Fruit fly (Drosophila melanogaster) whole organism, embryonic: ENCODE results near the gene CG9286.

Experiments used
- ATbp ChIP-seq: fragments of 200-800 bp; sonication (Bioruptor generic); optimal IDR thresholded peaks from 2 replicates; lab custom pipeline; 2017; ENCODE audit warnings: missing biosample characterization, mild to moderate bottlenecking, missing genetic modification characterization, missing genetic modification reagents
- Atf3 ChIP-seq: fragments of 200-800 bp; sonication (Bioruptor generic); optimal IDR thresholded peaks from 3 replicates; lab custom pipeline; 2016; ENCODE audit warnings: missing biosample characterization, missing genetic modification characterization
- CG10321 ChIP-seq: fragments of 200-800 bp; sonication (Bioruptor generic); IDR thresholded peaks from 2 replicates; pipeline ENCODE4 v1.3.6; 2022; ENCODE audit warnings: missing biosample characterization, missing genetic modification characterization
- CG1233 ChIP-seq: fragments of 200-800 bp; sonication (Bioruptor generic); optimal IDR thresholded peaks from 4 replicates; lab custom pipeline; 2018; ENCODE audit warnings: missing biosample characterization, mild to moderate bottlenecking, missing genetic modification characterization
- CG12391 ChIP-seq: fragments of 200-800 bp; sonication (Bioruptor generic); optimal IDR thresholded peaks from 3 replicates; lab custom pipeline; 2018; ENCODE audit warnings: missing biosample characterization, mild to moderate bottlenecking, missing genetic modification characterization, moderate library complexity
- CG15696 ChIP-seq: fragments of 200-800 bp; sonication (Bioruptor generic); optimal IDR thresholded peaks from 2 replicates; lab custom pipeline; 2019; ENCODE audit warnings: missing biosample characterization, mild to moderate bottlenecking, missing genetic modification characterization, moderate library complexity
- CG1602 ChIP-seq: fragments of 200-800 bp; sonication (Bioruptor generic); optimal IDR thresholded peaks from 3 replicates; lab custom pipeline; 2016; ENCODE audit warnings: missing biosample characterization, missing genetic modification characterization
- CG16779 ChIP-seq: fragments of 200-800 bp; sonication (Bioruptor generic); IDR thresholded peaks from 2 replicates; pipeline ENCODE4 v1.3.6; 2022; ENCODE audit warnings: missing biosample characterization, missing genetic modification characterization
- CG17359 ChIP-seq: fragments of 200-800 bp; sonication (Bioruptor generic); optimal IDR thresholded peaks from 3 replicates; lab custom pipeline; 2018; ENCODE audit warnings: missing biosample characterization, mild to moderate bottlenecking, missing genetic modification characterization, moderate library complexity
- CG18599 ChIP-seq: fragments of 200-800 bp; sonication (Bioruptor generic); optimal IDR thresholded peaks from 3 replicates; lab custom pipeline; 2017; ENCODE audit warnings: missing biosample characterization, missing genetic modification characterization, mild to moderate bottlenecking, moderate library complexity, missing genetic modification reagents
- CG18619 ChIP-seq: fragments of 200-800 bp; sonication (Bioruptor generic); optimal IDR thresholded peaks from 3 replicates; lab custom pipeline; 2017; ENCODE audit warnings: missing biosample characterization, mild to moderate bottlenecking, missing genetic modification characterization
- CG2202 ChIP-seq: fragments of 200-800 bp; sonication (Bioruptor generic); optimal IDR thresholded peaks from 2 replicates; lab custom pipeline; 2018; ENCODE audit warnings: missing biosample characterization, mild to moderate bottlenecking, missing genetic modification characterization
- CG30020 ChIP-seq: fragments of 200-800 bp; optimal IDR thresholded peaks from 2 replicates; lab custom pipeline; 2019; ENCODE audit warnings: missing biosample characterization, mild to moderate bottlenecking, missing genetic modification characterization, moderate library complexity
- CG30403 ChIP-seq: fragments of 200-800 bp; sonication (Bioruptor generic); optimal IDR thresholded peaks from 3 replicates; lab custom pipeline; 2016; ENCODE audit warnings: missing biosample characterization, missing genetic modification characterization
- CG31441 ChIP-seq: fragments of 200-800 bp; sonication (Bioruptor generic); IDR thresholded peaks from 2 replicates; pipeline ENCODE4 v1.3.6; 2022; ENCODE audit warnings: missing biosample characterization, missing genetic modification characterization
- CG33557 ChIP-seq: fragments of 200-800 bp; sonication (Bioruptor generic); optimal IDR thresholded peaks from 2 replicates; lab custom pipeline; 2019; ENCODE audit warnings: missing biosample characterization, mild to moderate bottlenecking, missing genetic modification characterization, moderate library complexity
- CG4707 ChIP-seq: fragments of 200-800 bp; sonication (Bioruptor generic); optimal IDR thresholded peaks from 2 replicates; lab custom pipeline; 2018; ENCODE audit warnings: missing biosample characterization, mild to moderate bottlenecking, missing genetic modification characterization, moderate library complexity
- CG6254 ChIP-seq: fragments of 200-800 bp; sonication (Bioruptor generic); optimal IDR thresholded peaks from 3 replicates; lab custom pipeline; 2017; ENCODE audit warnings: mild to moderate bottlenecking, missing biosample characterization, missing genetic modification reagents, missing genetic modification characterization
- D19B ChIP-seq: fragments of 200-800 bp; sonication (Bioruptor generic); optimal IDR thresholded peaks from 2 replicates; lab custom pipeline; 2017; ENCODE audit warnings: missing biosample characterization, mild to moderate bottlenecking, missing genetic modification characterization
- Deaf1 ChIP-seq: fragments of 200-800 bp; optimal IDR thresholded peaks from 3 replicates; lab custom pipeline; 2019; ENCODE audit warnings: missing biosample characterization, mild to moderate bottlenecking, missing genetic modification characterization, moderate library complexity
- Dp ChIP-seq: fragments of 200-800 bp; sonication (Bioruptor generic); optimal IDR thresholded peaks from 2 replicates; lab custom pipeline; 2018; ENCODE audit warnings: missing biosample characterization, mild to moderate bottlenecking, missing genetic modification characterization, moderate library complexity
- Drgx ChIP-seq: fragments of 200-800 bp; sonication (Bioruptor generic); IDR thresholded peaks from 2 replicates; pipeline ENCODE4 v1.3.6; 2022; ENCODE audit warnings: missing biosample characterization, missing genetic modification characterization
- E2f1 ChIP-seq: fragments of 200-800 bp; sonication (Bioruptor generic); IDR thresholded peaks from 2 replicates; pipeline ENCODE4 v1.3.6; 2022; ENCODE audit warnings: missing biosample characterization, missing genetic modification characterization
- Gug ChIP-seq: fragments of 200-800 bp; sonication (Bioruptor generic); IDR thresholded peaks from 4 replicates; pipeline ENCODE4 v1.3.6; 2022; ENCODE audit warnings: missing biosample characterization, missing genetic modification characterization
- Hr3 ChIP-seq: fragments of 200-800 bp; sonication (Bioruptor generic); optimal IDR thresholded peaks from 3 replicates; lab custom pipeline; 2016; ENCODE audit warnings: missing biosample characterization, missing genetic modification characterization
- Lhr ChIP-seq: fragments of 200-800 bp; sonication (Bioruptor generic); optimal IDR thresholded peaks from 3 replicates; lab custom pipeline; 2017; ENCODE audit warnings: mild to moderate bottlenecking, missing biosample characterization, missing genetic modification reagents, missing genetic modification characterization
- Pdp1 ChIP-seq, 2 experiments: fragments of 200-800 bp; sonication (Bioruptor generic); optimal IDR thresholded peaks; 3 replicates each; lab custom pipeline; 2016; ENCODE audit warnings: missing biosample characterization in 2 of 2, missing genetic modification characterization in 2 of 2, mild to moderate bottlenecking in 1 of 2, moderate library complexity in 1 of 2
- Spps ChIP-seq: fragments of 200-800 bp; sonication (Bioruptor generic); optimal IDR thresholded peaks from 2 replicates; lab custom pipeline; 2018; ENCODE audit warnings: missing biosample characterization, mild to moderate bottlenecking, missing genetic modification characterization
- Xrp1 ChIP-seq: fragments of 200-800 bp; sonication (Bioruptor generic); IDR thresholded peaks from 2 replicates; pipeline ENCODE4 v1.3.6; 2022; ENCODE audit warnings: missing biosample characterization, missing genetic modification characterization
- bsh ChIP-seq, 2 experiments: fragments of 200-800 bp; sonication (Bioruptor generic); optimal IDR thresholded peaks; 2 replicates each; lab custom pipeline; 2017 to 2018; ENCODE audit warnings: mild to moderate bottlenecking in 2 of 2, missing biosample characterization in 2 of 2, missing genetic modification characterization in 2 of 2, moderate library complexity in 1 of 2
- cad ChIP-seq: fragments of >200 bp; optimal IDR thresholded peaks from 2 replicates; lab custom pipeline; 2017; ENCODE audit warnings: missing biosample characterization, missing genetic modification characterization
- dmrt11E ChIP-seq: fragments of 200-800 bp; sonication (Bioruptor generic); optimal IDR thresholded peaks from 3 replicates; lab custom pipeline; 2018; ENCODE audit warnings: missing biosample characterization, mild to moderate bottlenecking, missing genetic modification characterization, moderate library complexity
- grau ChIP-seq: fragments of 200-800 bp; optimal IDR thresholded peaks from 3 replicates; lab custom pipeline; 2019; ENCODE audit warnings: missing biosample characterization, mild to moderate bottlenecking, missing genetic modification characterization, moderate library complexity
- kni ChIP-seq: fragments of 200-800 bp; sonication (Bioruptor generic); optimal IDR thresholded peaks from 3 replicates; lab custom pipeline; 2017; ENCODE audit warnings: mild to moderate bottlenecking, missing biosample characterization, missing genetic modification reagents, missing genetic modification characterization
- peb ChIP-seq: fragments of 200-800 bp; sonication (Bioruptor generic); IDR thresholded peaks from 2 replicates; pipeline ENCODE4 v1.3.6; 2022; ENCODE audit warnings: missing biosample characterization, missing genetic modification characterization
- phol ChIP-seq: fragments of 200-800 bp; sonication (Bioruptor generic); optimal IDR thresholded peaks from 3 replicates; lab custom pipeline; 2018; ENCODE audit warnings: missing biosample characterization, mild to moderate bottlenecking, missing genetic modification characterization, moderate library complexity
- psq ChIP-seq: fragments of 200-800 bp; sonication (Bioruptor generic); optimal IDR thresholded peaks from 2 replicates; lab custom pipeline; 2017; ENCODE audit warnings: missing biosample characterization, missing genetic modification characterization
- sc ChIP-seq, 3 experiments: fragments of >200 bp in 2 of 3; fragments of 200-800 bp in 1 of 3; sonication (Bioruptor generic) in 1 of 3; optimal IDR thresholded peaks; 2 replicates in 2 of 3; 3 replicates in 1 of 3; lab custom pipeline; 2017; ENCODE audit warnings: mild to moderate bottlenecking in 1 of 3, missing biosample characterization in 1 of 3, missing genetic modification characterization in 1 of 3, missing genetic modification reagents in 1 of 3
- sd ChIP-seq: fragments of 200-800 bp; sonication (Bioruptor generic); optimal IDR thresholded peaks from 3 replicates; lab custom pipeline; 2018; ENCODE audit warnings: missing biosample characterization, mild to moderate bottlenecking, missing genetic modification characterization, moderate library complexity
- sens ChIP-seq: fragments of 200-800 bp; sonication (Bioruptor generic); peaks from one replicate; lab custom pipeline; 2016; ENCODE audit warnings: missing biosample characterization, missing genetic modification characterization

Gene CG9286

dm6 chr3R:13796071-13796470 is 15.3 kb downstream of the CG9286 start (continued):
- TF ChIP-seq Spps = peak; percentile 8
- peak; percentile 57 for TF ChIP-seq phol (tag; lab: Kevin White, UChicago)
- TF ChIP-seq peb (GFP tag; lab: Robert Waterston, UW) = no peak
- no peak for TF ChIP-seq cad (GFP tag; lab: Kevin White, UChicago)
- peak; percentile 15 for TF ChIP-seq CG1602 (GFP tag; lab: Kevin White, UChicago)
- no peak for TF ChIP-seq E2f1 (GFP tag; lab: Robert Waterston, UW)
- TF ChIP-seq CG31441 (GFP tag; lab: Robert Waterston, UW) = peak; percentile 60
- peak; percentile 47 for TF ChIP-seq CG6254 (GFP tag; lab: Kevin White, UChicago)
- TF ChIP-seq Gug (GFP tag; lab: Robert Waterston, UW) = no peak
- TF ChIP-seq dmrt11E (tag; lab: Kevin White, UChicago) = peak; percentile 52
- peak; percentile 40 for TF ChIP-seq Drgx (GFP tag; lab: Robert Waterston, UW)
- peak; percentile 31 for TF ChIP-seq CG33557
- TF ChIP-seq Dp = no peak
- TF ChIP-seq Pdp1 (GFP tag; optimal IDR thresholded peaks at IDR 0.05; lab: Kevin White, UChicago) = no peak
- no peak for TF ChIP-seq CG18619
- no peak for TF ChIP-seq CG30020
- no peak for TF ChIP-seq CG1233 (GFP tag; lab: Kevin White, UChicago)
- no peak for TF ChIP-seq CG15696 (tag; lab: Kevin White, UChicago)
- peak; percentile 45 for TF ChIP-seq ATbp (GFP tag; lab: Kevin White, UChicago)
- no peak for TF ChIP-seq sc (optimal IDR thresholded peaks at IDR 0.05; lab: Kevin White, UChicago)
- peak; percentile 54 for TF ChIP-seq sc (GFP tag; optimal IDR thresholded peaks at IDR 0.05; lab: Kevin White, UChicago)
- no peak for TF ChIP-seq sd (tag; lab: Kevin White, UChicago)
- peak; percentile 13 for TF ChIP-seq Hr3
- TF ChIP-seq CG17359 = no peak
- TF ChIP-seq CG2202 = peak; percentile 8
- TF ChIP-seq CG30403 (GFP tag; lab: Kevin White, UChicago) = peak; percentile 32
- TF ChIP-seq Deaf1 (tag; lab: Kevin White, UChicago) = no peak
- no peak for TF ChIP-seq CG18599
- no peak for TF ChIP-seq psq (GFP tag; lab: Kevin White, UChicago)
- peak; percentile 54 for TF ChIP-seq Xrp1 (GFP tag; lab: Robert Waterston, UW)
- no peak for TF ChIP-seq CG10321 (GFP tag; lab: Robert Waterston, UW)
- TF ChIP-seq CG4707 (GFP tag; lab: Kevin White, UChicago) = no peak
- peak; percentile 40 for TF ChIP-seq CG12391 (tag; lab: Kevin White, UChicago)
- peak; percentile 63 for TF ChIP-seq sens
- peak; percentile 41 for TF ChIP-seq grau (tag; lab: Kevin White, UChicago)
- TF ChIP-seq bsh (GFP tag; optimal IDR thresholded peaks at IDR 0.05; lab: Kevin White, UChicago) = peak in 1 of 2 experiments; percentile 85
- no peak for TF ChIP-seq CG16779 (GFP tag; lab: Robert Waterston, UW)
- TF ChIP-seq D19B (GFP tag; lab: Kevin White, UChicago) = no peak
- no peak for TF ChIP-seq Atf3
- peak; percentile 3 for TF ChIP-seq kni (GFP tag; lab: Kevin White, UChicago)
- TF ChIP-seq Lhr (GFP tag; lab: Kevin White, UChicago) = no peak
